Worm (Caenorhabditis elegans) whole organism, L3 larva: ENCODE measurements around the gene dao-3.

ENCODE experiments used
- R02D3.7 ChIP-seq: fragments of 150-350 bp; optimal IDR thresholded peaks from 2 replicates; lab custom pipeline; 2014; ENCODE audit warnings: missing biosample characterization, missing genetic modification characterization
- ama-1 ChIP-seq: fragments of 150-350 bp; optimal IDR thresholded peaks from 2 replicates; lab custom pipeline; 2018
- fkh-2 ChIP-seq: fragments of 150-350 bp; optimal IDR thresholded peaks from 2 replicates; lab custom pipeline; 2014; ENCODE audit warnings: missing biosample characterization, missing genetic modification reagents, missing genetic modification characterization
- fos-1 ChIP-seq: fragments of 150-350 bp; optimal IDR thresholded peaks from 2 replicates; lab custom pipeline; 2014; ENCODE audit warnings: missing biosample characterization, missing genetic modification characterization
- nfya-1 ChIP-seq: sonication (generic microtip); optimal IDR thresholded peaks from 2 replicates; lab custom pipeline; 2017; ENCODE audit warnings: missing genetic modification characterization, mild to moderate bottlenecking, missing compliant biosample characterization, antibody characterized with exemption, moderate library complexity; ENCODE audit not compliant: insufficient read depth
- nhr-12 ChIP-seq: fragments of 150-350 bp; optimal IDR thresholded peaks from 2 replicates; lab custom pipeline; 2014; ENCODE audit warnings: missing biosample characterization, missing genetic modification characterization
- nhr-23 ChIP-seq: fragments of 150-350 bp; optimal IDR thresholded peaks from 2 replicates; lab custom pipeline; 2014; ENCODE audit warnings: missing biosample characterization, missing genetic modification reagents, missing genetic modification characterization
- nhr-76 ChIP-seq: fragments of 150-350 bp; sonication (generic microtip); optimal IDR thresholded peaks from 5 replicates; lab custom pipeline; 2014; ENCODE audit warnings: missing biosample characterization, missing genetic modification characterization
- nhr-77 ChIP-seq: fragments of 150-350 bp; optimal IDR thresholded peaks from 2 replicates; lab custom pipeline; 2014; ENCODE audit warnings: missing biosample characterization, missing genetic modification characterization
- unc-62 ChIP-seq: fragments of 150-350 bp; sonication (generic microtip); optimal IDR thresholded peaks from 4 replicates; lab custom pipeline; 2014; ENCODE audit warnings: missing biosample characterization, missing genetic modification reagents, missing genetic modification characterization
- ztf-4 ChIP-seq: fragments of 150-350 bp; optimal IDR thresholded peaks from 2 replicates; lab custom pipeline; 2014; ENCODE audit warnings: missing biosample characterization, missing genetic modification characterization

DNA sequence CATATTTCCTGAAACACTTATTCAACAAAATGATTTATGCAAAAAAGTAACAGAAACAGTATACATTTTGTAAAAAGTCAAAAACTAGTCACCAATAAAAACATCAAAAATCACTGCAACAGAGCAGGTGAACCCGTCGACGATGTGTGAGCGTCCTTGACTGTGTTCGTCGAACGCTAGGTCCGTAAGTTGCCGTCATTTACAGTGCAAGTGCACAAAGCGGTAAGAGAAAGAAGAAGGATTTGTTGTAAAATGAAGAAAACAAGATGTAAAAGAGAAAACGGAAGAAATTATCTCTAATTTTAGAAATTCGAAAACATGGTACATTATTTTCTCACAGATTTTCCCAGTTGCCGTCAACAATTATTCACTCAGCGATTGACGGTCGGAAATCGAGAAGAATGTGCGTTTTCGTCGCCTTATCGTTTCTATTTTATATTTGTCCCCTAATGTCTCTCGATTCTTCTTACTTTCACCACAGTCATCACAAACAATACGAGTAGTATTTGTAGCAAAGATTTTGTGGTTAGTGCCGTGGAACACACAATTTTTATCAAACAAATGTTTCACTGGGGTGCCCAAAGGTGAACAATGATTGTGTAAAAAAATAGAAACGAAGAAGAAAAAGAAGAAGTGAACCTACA lies 3.0 kb upstream of the dao-3 start:
- no peak for TF ChIP-seq ztf-4 (tag; lab: Kevin White, UChicago)
- no peak for TF ChIP-seq ama-1
- no peak for TF ChIP-seq nhr-76
- no peak for TF ChIP-seq nhr-23 (tag; lab: Kevin White, UChicago)
- no peak for TF ChIP-seq R02D3.7 (tag; lab: Kevin White, UChicago)
- no peak for TF ChIP-seq unc-62 (GFP tag; lab: Kevin White, UChicago)
- TF ChIP-seq nhr-12 = no peak
- no peak for TF ChIP-seq nfya-1
- TF ChIP-seq nhr-77 (tag; lab: Kevin White, UChicago) = no peak
- no peak for TF ChIP-seq fkh-2 (tag; lab: Kevin White, UChicago)
- no peak for TF ChIP-seq fos-1 (tag; lab: Kevin White, UChicago)
